Worm (Caenorhabditis elegans) whole organism, early embryonic: Measurements from ENCODE around the gene clec-2.

Source experiments
- B0310.2 ChIP-seq: sonication (generic microtip); optimal IDR thresholded peaks from 2 replicates; lab custom pipeline; 2016; ENCODE audit warnings: mild to moderate bottlenecking, missing genetic modification characterization, missing compliant biosample characterization
- ama-1 ChIP-seq: fragments of 150-350 bp; optimal IDR thresholded peaks from 2 replicates; lab custom pipeline; 2014
- ceh-13 ChIP-seq: fragments of 200-800 bp; sonication (Bioruptor generic); optimal IDR thresholded peaks from 2 replicates; lab custom pipeline; 2018; ENCODE audit warnings: mild to moderate bottlenecking, missing genetic modification characterization, missing compliant biosample characterization
- ceh-36 ChIP-seq: sonication (generic microtip); optimal IDR thresholded peaks from 2 replicates; lab custom pipeline; 2016; ENCODE audit warnings: missing genetic modification characterization, inconsistent platforms, missing compliant biosample characterization
- flt-1 ChIP-seq: fragments of 200-800 bp; sonication (Bioruptor generic); IDR thresholded peaks from 2 replicates; pipeline ENCODE4 v1.3.6; 2022; ENCODE audit warnings: missing genetic modification characterization, missing compliant biosample characterization
- hmg-4 ChIP-seq: fragments of 200-800 bp; sonication (Bioruptor generic); optimal IDR thresholded peaks from 2 replicates; lab custom pipeline; 2018; ENCODE audit warnings: mild to moderate bottlenecking, missing genetic modification characterization, missing compliant biosample characterization
- tbx-11 ChIP-seq: fragments of 200-800 bp; sonication (Bioruptor generic); IDR thresholded peaks from 2 replicates; pipeline ENCODE4 v1.3.6; 2022; ENCODE audit warnings: missing genetic modification characterization, missing compliant biosample characterization

DNA sequence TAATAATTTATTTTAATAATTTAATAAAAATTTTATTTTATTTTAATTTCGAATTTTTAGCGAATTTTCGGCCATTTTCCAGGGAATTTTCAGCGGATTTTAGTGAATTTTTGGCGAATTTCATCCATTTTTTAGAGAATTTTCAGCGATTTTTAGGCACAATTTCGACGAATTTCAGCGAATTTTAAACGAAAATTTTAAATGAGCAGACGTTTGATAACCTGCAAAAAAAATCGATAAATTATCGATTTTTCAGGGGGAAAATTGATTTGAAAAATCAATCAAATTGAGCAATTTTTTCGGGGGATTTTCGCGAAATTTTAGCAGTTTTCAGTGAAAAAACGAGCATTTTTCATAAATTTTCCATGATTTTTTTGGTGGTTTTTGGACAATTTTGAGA, 45.4 kb upstream of the clec-2 start:
- TF ChIP-seq ceh-36 (tag; lab: Kevin White, UChicago) (no peak), tbx-11 (GFP tag; lab: Robert Waterston, UW) (no peak), ceh-13 (no peak), ama-1 (lab: Kevin White, UChicago) (no peak), flt-1 (GFP tag; lab: Robert Waterston, UW) (no peak), B0310.2 (no peak), hmg-4 (GFP tag; lab: Kevin White, UChicago) (no peak)
